Worm (Caenorhabditis elegans): ENCODE measurements around the gene pygo-1.

DNA sequence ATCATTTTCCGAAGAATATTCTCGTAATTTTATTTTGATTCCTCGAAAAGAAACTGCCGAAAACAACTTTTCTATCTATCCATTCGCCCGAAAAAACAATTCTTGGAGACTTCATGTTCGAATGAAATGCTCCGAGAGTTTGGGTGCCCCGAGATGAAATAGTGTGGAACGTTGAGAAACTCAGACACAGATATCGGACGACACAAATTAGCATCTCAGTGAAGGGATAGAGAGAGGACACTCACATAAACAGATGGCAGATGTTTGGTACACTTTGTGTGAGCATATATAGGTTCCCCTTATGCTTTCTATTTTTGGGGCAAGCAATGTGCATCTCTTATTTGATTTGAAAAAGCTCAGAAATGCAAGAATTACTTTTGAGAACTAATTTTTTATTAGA lies 4.3 kb upstream of the pygo-1 start:
- no peak for TF ChIP-seq R02D3.7 (tag; optimal IDR thresholded peaks at IDR 0.05)
- TF ChIP-seq fos-1 (tag; optimal IDR thresholded peaks at IDR 0.05) = no peak
- no peak for TF ChIP-seq egl-27 (tag; optimal IDR thresholded peaks at IDR 0.05)
- no peak for TF ChIP-seq snpc-4 (tag; optimal IDR thresholded peaks at IDR 0.05)
- TF ChIP-seq dmd-4 (tag; optimal IDR thresholded peaks at IDR 0.05) = no peak
- no peak for TF ChIP-seq ama-1 (optimal IDR thresholded peaks at IDR 0.05)
- TF ChIP-seq nhr-12 (tag; optimal IDR thresholded peaks at IDR 0.05) = no peak
- no peak for TF ChIP-seq ztf-11 (tag; optimal IDR thresholded peaks at IDR 0.05)
- no peak for TF ChIP-seq mdl-1 (tag; optimal IDR thresholded peaks at IDR 0.05)
- peak; percentile 3 for TF ChIP-seq zag-1 (tag; optimal IDR thresholded peaks at IDR 0.05)
